Fruit fly (Drosophila melanogaster) whole organism, embryonic: ENCODE data around the gene Cyp4d1.

Experiments used
- Ada2b ChIP-seq: fragments of 200-800 bp; sonication (Bioruptor generic); IDR thresholded peaks from 2 replicates; pipeline ENCODE4 v1.3.6; 2022; ENCODE audit warnings: missing biosample characterization, missing genetic modification characterization
- BEAF-32 ChIP-seq: fragments of 200-800 bp; sonication (Bioruptor generic); optimal IDR thresholded peaks from 3 replicates; lab custom pipeline; 2017; ENCODE audit warnings: missing biosample characterization, missing genetic modification characterization, mild to moderate bottlenecking, moderate library complexity, missing genetic modification reagents
- CG10654 ChIP-seq: fragments of 200-800 bp; sonication (Bioruptor generic); optimal IDR thresholded peaks from 2 replicates; lab custom pipeline; 2016; ENCODE audit warnings: missing biosample characterization, missing genetic modification characterization
- CG10979 ChIP-seq: fragments of 200-800 bp; sonication (Bioruptor generic); optimal IDR thresholded peaks from 2 replicates; lab custom pipeline; 2018; ENCODE audit warnings: missing biosample characterization, mild to moderate bottlenecking, missing genetic modification characterization, moderate library complexity
- CG12299 ChIP-seq: fragments of 200-800 bp; sonication (Bioruptor generic); optimal IDR thresholded peaks from 2 replicates; lab custom pipeline; 2018; ENCODE audit warnings: missing biosample characterization, mild to moderate bottlenecking, missing genetic modification characterization
- CG12391 ChIP-seq: fragments of 200-800 bp; sonication (Bioruptor generic); optimal IDR thresholded peaks from 3 replicates; lab custom pipeline; 2018; ENCODE audit warnings: missing biosample characterization, mild to moderate bottlenecking, missing genetic modification characterization, moderate library complexity
- CG13123 ChIP-seq: fragments of 200-800 bp; sonication (Bioruptor generic); optimal IDR thresholded peaks from 2 replicates; lab custom pipeline; 2016; ENCODE audit warnings: missing biosample characterization, missing genetic modification characterization
- CG13296 ChIP-seq: fragments of 200-800 bp; sonication (Bioruptor generic); optimal IDR thresholded peaks from 3 replicates; lab custom pipeline; 2018; ENCODE audit warnings: missing biosample characterization, mild to moderate bottlenecking, missing genetic modification characterization
- CG14050 ChIP-seq: fragments of 200-800 bp; sonication (Bioruptor generic); IDR thresholded peaks from 3 replicates; pipeline ENCODE4 v1.3.6; 2022; ENCODE audit warnings: missing biosample characterization, missing genetic modification characterization
- CG14441 ChIP-seq: fragments of 200-800 bp; sonication (Bioruptor generic); IDR thresholded peaks from 2 replicates; pipeline ENCODE4 v1.3.6; 2022; ENCODE audit warnings: missing biosample characterization, missing genetic modification characterization
- CG16779 ChIP-seq: fragments of 200-800 bp; sonication (Bioruptor generic); IDR thresholded peaks from 2 replicates; pipeline ENCODE4 v1.3.6; 2022; ENCODE audit warnings: missing biosample characterization, missing genetic modification characterization
- CG17802 ChIP-seq: fragments of 200-800 bp; sonication (Bioruptor generic); optimal IDR thresholded peaks from 2 replicates; lab custom pipeline; 2018; ENCODE audit warnings: missing biosample characterization, mild to moderate bottlenecking, missing genetic modification characterization, moderate library complexity
- CG18599 ChIP-seq: fragments of 200-800 bp; sonication (Bioruptor generic); optimal IDR thresholded peaks from 3 replicates; lab custom pipeline; 2017; ENCODE audit warnings: missing biosample characterization, missing genetic modification characterization, mild to moderate bottlenecking, moderate library complexity, missing genetic modification reagents
- CG3281 ChIP-seq: fragments of 200-800 bp; sonication (Bioruptor generic); optimal IDR thresholded peaks from 3 replicates; lab custom pipeline; 2017; ENCODE audit warnings: missing biosample characterization, mild to moderate bottlenecking, missing genetic modification characterization
- CG42726 ChIP-seq: fragments of 200-800 bp; sonication (Bioruptor generic); IDR thresholded peaks from 2 replicates; pipeline ENCODE4 v1.3.6; 2022; ENCODE audit warnings: missing biosample characterization, missing genetic modification characterization; ENCODE audit not compliant: partially characterized antibody
- CG4360 ChIP-seq: fragments of 200-800 bp; sonication (Bioruptor generic); IDR thresholded peaks from 2 replicates; pipeline ENCODE4 v1.3.6; 2022; ENCODE audit warnings: missing biosample characterization, missing genetic modification characterization
- CG5180 ChIP-seq: fragments of 200-800 bp; sonication (Bioruptor generic); optimal IDR thresholded peaks from 3 replicates; lab custom pipeline; 2017; ENCODE audit warnings: missing biosample characterization, missing genetic modification characterization, mild to moderate bottlenecking, moderate library complexity, missing genetic modification reagents
- CG6175 ChIP-seq: fragments of 200-800 bp; sonication (Bioruptor generic); IDR thresholded peaks from 3 replicates; pipeline ENCODE4 v1.3.6; 2022; ENCODE audit warnings: missing biosample characterization, missing genetic modification characterization
- CG6813 ChIP-seq: fragments of 200-800 bp; sonication (Bioruptor generic); optimal IDR thresholded peaks from 2 replicates; lab custom pipeline; 2017; ENCODE audit warnings: missing biosample characterization, missing genetic modification characterization, mild to moderate bottlenecking, moderate library complexity, missing genetic modification reagents
- CG9876 ChIP-seq: fragments of 200-800 bp; sonication (Bioruptor generic); optimal IDR thresholded peaks from 2 replicates; lab custom pipeline; 2016; ENCODE audit warnings: missing biosample characterization, missing genetic modification characterization
- D19B ChIP-seq: fragments of 200-800 bp; sonication (Bioruptor generic); optimal IDR thresholded peaks from 2 replicates; lab custom pipeline; 2017; ENCODE audit warnings: missing biosample characterization, mild to moderate bottlenecking, missing genetic modification characterization
- Deaf1 ChIP-seq: fragments of 200-800 bp; optimal IDR thresholded peaks from 3 replicates; lab custom pipeline; 2019; ENCODE audit warnings: missing biosample characterization, mild to moderate bottlenecking, missing genetic modification characterization, moderate library complexity
- Dip2 ChIP-seq: fragments of 200-800 bp; sonication (Bioruptor generic); IDR thresholded peaks from 2 replicates; pipeline ENCODE4 v1.3.6; 2022; ENCODE audit warnings: missing biosample characterization, missing genetic modification characterization
- Doc2 ChIP-seq: fragments of 200-800 bp; sonication (Bioruptor generic); IDR thresholded peaks from 2 replicates; pipeline ENCODE4 v1.3.6; 2022; ENCODE audit warnings: missing biosample characterization, missing genetic modification characterization
- E2f2 ChIP-seq: fragments of 200-800 bp; sonication (Bioruptor generic); IDR thresholded peaks from 2 replicates; pipeline ENCODE4 v1.3.6; 2022; ENCODE audit warnings: missing biosample characterization, missing genetic modification characterization
- Fer2 ChIP-seq: fragments of 200-800 bp; sonication (Bioruptor generic); optimal IDR thresholded peaks from 2 replicates; lab custom pipeline; 2018; ENCODE audit warnings: missing biosample characterization, mild to moderate bottlenecking, missing genetic modification characterization, moderate library complexity
- GATAe ChIP-seq: fragments of 200-800 bp; sonication (Bioruptor generic); conservative IDR thresholded peaks from 2 replicates; pipeline ENCODE4 v1.3.6; 2022; ENCODE audit warnings: missing biosample characterization, missing genetic modification characterization
- Med ChIP-seq: fragments of 200-800 bp; sonication (Bioruptor generic); peaks from one replicate; lab custom pipeline; 2016; ENCODE audit warnings: missing biosample characterization, missing genetic modification characterization, mild to moderate bottlenecking, inconsistent platforms, moderate library complexity
- Nf-YA ChIP-seq: fragments of 200-800 bp; sonication (Bioruptor generic); IDR thresholded peaks from 2 replicates; pipeline ENCODE4 v1.3.6; 2022; ENCODE audit warnings: missing biosample characterization, missing genetic modification characterization
- Pdp1 ChIP-seq, 2 experiments: fragments of 200-800 bp; sonication (Bioruptor generic); optimal IDR thresholded peaks; 3 replicates each; lab custom pipeline; 2016; ENCODE audit warnings: missing biosample characterization in 2 of 2, missing genetic modification characterization in 2 of 2, mild to moderate bottlenecking in 1 of 2, moderate library complexity in 1 of 2
- Sry-δ ChIP-seq: fragments of 200-800 bp; sonication (Bioruptor generic); optimal IDR thresholded peaks from 2 replicates; lab custom pipeline; 2016; ENCODE audit warnings: missing biosample characterization, missing genetic modification characterization
- ara ChIP-seq: fragments of 200-800 bp; sonication (Bioruptor generic); IDR thresholded peaks from 2 replicates; pipeline ENCODE4 v1.3.6; 2022; ENCODE audit warnings: missing biosample characterization, missing genetic modification characterization
- caup ChIP-seq: fragments of 200-800 bp; sonication (Bioruptor generic); optimal IDR thresholded peaks from 3 replicates; lab custom pipeline; 2017; ENCODE audit warnings: missing biosample characterization, mild to moderate bottlenecking, missing genetic modification characterization, moderate library complexity; ENCODE audit not compliant: severe bottlenecking
- ci ChIP-seq: fragments of 200-800 bp; sonication (Bioruptor generic); IDR thresholded peaks from 3 replicates; pipeline ENCODE4 v1.3.6; 2022; ENCODE audit warnings: missing biosample characterization, missing genetic modification characterization
- fd96Cb ChIP-seq: fragments of 200-800 bp; sonication (Bioruptor generic); optimal IDR thresholded peaks from 2 replicates; lab custom pipeline; 2018; ENCODE audit warnings: missing biosample characterization, mild to moderate bottlenecking, missing genetic modification characterization, moderate library complexity
- fru ChIP-seq: fragments of >200 bp; optimal IDR thresholded peaks from 2 replicates; lab custom pipeline; 2017
- gro ChIP-seq: fragments of 200-800 bp; sonication (Bioruptor generic); optimal IDR thresholded peaks from 2 replicates; lab custom pipeline; 2016; ENCODE audit warnings: missing biosample characterization, missing genetic modification characterization
- gsb-n ChIP-seq: fragments of 200-800 bp; sonication (Bioruptor generic); optimal IDR thresholded peaks from 3 replicates; lab custom pipeline; 2018; ENCODE audit warnings: missing biosample characterization, mild to moderate bottlenecking, missing genetic modification characterization
- her ChIP-seq: fragments of 200-800 bp; sonication (Bioruptor generic); optimal IDR thresholded peaks from 2 replicates; lab custom pipeline; 2016; ENCODE audit warnings: missing biosample characterization, missing genetic modification characterization
- kah ChIP-seq: fragments of 200-800 bp; sonication (Bioruptor generic); optimal IDR thresholded peaks from 2 replicates; lab custom pipeline; 2018; ENCODE audit warnings: missing biosample characterization, mild to moderate bottlenecking, missing genetic modification characterization
- klu ChIP-seq: fragments of 200-800 bp; sonication (Bioruptor generic); IDR thresholded peaks from 2 replicates; pipeline ENCODE4 v1.3.6; 2022; ENCODE audit warnings: missing biosample characterization, missing genetic modification characterization
- lab ChIP-seq: fragments of 200-800 bp; sonication (Bioruptor generic); optimal IDR thresholded peaks from 3 replicates; lab custom pipeline; 2017; ENCODE audit warnings: missing biosample characterization, missing genetic modification characterization, mild to moderate bottlenecking, moderate library complexity, missing genetic modification reagents
- onecut ChIP-seq: fragments of 200-800 bp; sonication (Bioruptor generic); IDR thresholded peaks from 2 replicates; pipeline ENCODE4 v1.3.6; 2022; ENCODE audit warnings: missing biosample characterization, missing genetic modification characterization
- pita ChIP-seq: fragments of 200-800 bp; sonication (Bioruptor generic); optimal IDR thresholded peaks from 2 replicates; lab custom pipeline; 2017; ENCODE audit warnings: missing biosample characterization, mild to moderate bottlenecking, missing genetic modification characterization
- psq ChIP-seq: fragments of 200-800 bp; sonication (Bioruptor generic); optimal IDR thresholded peaks from 2 replicates; lab custom pipeline; 2017; ENCODE audit warnings: missing biosample characterization, missing genetic modification characterization
- rib ChIP-seq: fragments of 200-800 bp; sonication (Bioruptor generic); IDR thresholded peaks from 2 replicates; pipeline ENCODE4 v1.3.6; 2022; ENCODE audit warnings: missing biosample characterization, missing genetic modification characterization
- scrt ChIP-seq: fragments of 200-800 bp; sonication (Bioruptor generic); optimal IDR thresholded peaks from 2 replicates; lab custom pipeline; 2018; ENCODE audit warnings: missing biosample characterization, mild to moderate bottlenecking, missing genetic modification characterization, moderate library complexity
- sob ChIP-seq: fragments of 200-800 bp; sonication (Bioruptor generic); IDR thresholded peaks from 2 replicates; pipeline ENCODE4 v1.3.6; 2022; ENCODE audit warnings: missing biosample characterization, missing genetic modification characterization
- stwl ChIP-seq: fragments of 200-800 bp; sonication (Bioruptor generic); optimal IDR thresholded peaks from 3 replicates; lab custom pipeline; 2018; ENCODE audit warnings: missing biosample characterization, mild to moderate bottlenecking, missing genetic modification characterization, moderate library complexity

Cyp4d1 gene

dm6 chrX:2145690-2146470, 16.1 kb downstream of the Cyp4d1 start (continued):
- TF ChIP-seq GATAe (GFP tag; lab: Robert Waterston, UW) (no peak), CG12391 (tag; lab: Kevin White, UChicago) (peak; percentile 49), Med (peak; percentile 92), BEAF-32 (GFP tag; lab: Kevin White, UChicago) (peak; percentile 83), Fer2 (tag; lab: Kevin White, UChicago) (no peak), Nf-YA (no peak), CG12299 (no peak), CG5180 (GFP tag; lab: Kevin White, UChicago) (no peak), gro (peak; percentile 46), psq (no peak), scrt (GFP tag; lab: Kevin White, UChicago) (no peak), Pdp1 (GFP tag; optimal IDR thresholded peaks at IDR 0.05; lab: Kevin White, UChicago) (peak; percentile 22 to 51), pita (GFP tag; lab: Kevin White, UChicago) (no peak), klu (GFP tag; lab: Robert Waterston, UW) (no peak), caup (peak; percentile 7), CG6813 (GFP tag; lab: Kevin White, UChicago) (no peak), CG18599 (GFP tag; lab: Kevin White, UChicago) (peak; percentile 64), CG10654 (no peak), Doc2 (GFP tag; lab: Robert Waterston, UW) (no peak), CG13123 (GFP tag; lab: Kevin White, UChicago) (no peak), sob (peak; percentile 42), CG9876 (GFP tag; lab: Kevin White, UChicago) (no peak), ci (GFP tag; lab: Robert Waterston, UW) (peak; percentile 49; the same call in 1 of the 3 replicates), Ada2b (GFP tag; lab: Robert Waterston, UW) (no peak), CG13296 (GFP tag; lab: Kevin White, UChicago) (peak; percentile 31), CG14441 (GFP tag; lab: Robert Waterston, UW) (peak; percentile 16; the same call in 1 of the 2 replicates), ara (no peak; the same call in 1 of the 2 replicates), kah (GFP tag; lab: Kevin White, UChicago) (no peak), lab (GFP tag; lab: Kevin White, UChicago) (peak; percentile 41), onecut (GFP tag; lab: Robert Waterston, UW) (0 out of 2 replicates have a peak, but pooled peaks have one; percentile 3), Sry-δ (peak; percentile 86), CG14050 (GFP tag; lab: Robert Waterston, UW) (no peak), CG4360 (GFP tag; lab: Robert Waterston, UW) (peak; percentile 83), fd96Cb (tag; lab: Kevin White, UChicago) (no peak), her (GFP tag; lab: Kevin White, UChicago) (peak; percentile 0), CG17802 (tag; lab: Kevin White, UChicago) (no peak), CG10979 (tag; lab: Kevin White, UChicago) (peak; percentile 15), fru (no peak), Deaf1 (tag; lab: Kevin White, UChicago) (no peak), gsb-n (tag; lab: Kevin White, UChicago) (no peak), CG3281 (GFP tag; lab: Kevin White, UChicago) (peak; percentile 3), stwl (tag; lab: Kevin White, UChicago) (no peak), rib (0 out of 2 replicates have a peak, but pooled peaks have one; percentile 37), Dip2 (GFP tag; lab: Robert Waterston, UW) (no peak), CG42726 (GFP tag; lab: Robert Waterston, UW) (no peak), D19B (GFP tag; lab: Kevin White, UChicago) (peak; percentile 42), CG16779 (GFP tag; lab: Robert Waterston, UW) (no peak), CG6175 (GFP tag; lab: Robert Waterston, UW) (no peak), E2f2 (GFP tag; lab: Robert Waterston, UW) (peak; percentile 12; the same call in 1 of the 2 replicates)
